Worm (Caenorhabditis elegans) whole organism, L4/young adult: ENCODE measurements around the gene ltah-1.2.

Experiments
- W03F9.2 ChIP-seq: fragments of 150-350 bp; optimal IDR thresholded peaks from 2 replicates; lab custom pipeline; 2014; ENCODE audit warnings: missing biosample characterization, missing genetic modification characterization
- dao-5 ChIP-seq: sonication (generic microtip); optimal IDR thresholded peaks from 2 replicates; lab custom pipeline; 2016; ENCODE audit warnings: missing genotype, missing genetic modification characterization, moderate library complexity, missing compliant biosample characterization
- him-1 ChIP-seq: sonication (generic microtip); optimal IDR thresholded peaks from 2 replicates; lab custom pipeline; 2016; ENCODE audit warnings: missing genotype, missing genetic modification reagents, missing genetic modification characterization, missing compliant biosample characterization

The ltah-1.2 gene

DNA sequence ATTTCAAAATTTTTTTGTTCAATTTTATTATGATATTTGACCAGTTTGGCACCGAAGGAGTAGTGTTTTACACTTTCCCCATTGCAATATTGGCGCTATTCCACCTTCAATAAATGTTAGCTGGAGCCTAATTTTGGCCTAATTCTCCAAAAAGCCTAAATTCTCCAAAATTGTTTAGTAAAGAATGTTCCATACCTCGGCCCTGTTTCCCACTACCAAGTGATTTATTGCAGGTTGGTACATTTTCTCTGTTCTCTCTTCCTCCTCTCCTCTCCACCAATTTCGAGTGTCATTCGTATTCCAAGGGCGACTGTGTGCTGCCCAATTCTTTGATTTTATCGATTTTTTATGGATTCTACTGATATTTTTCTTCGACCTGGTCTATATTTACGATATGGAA, 34.7 kb downstream of the ltah-1.2 start, which contains the start of gene Y37E11B.2:
Gene Y37E11B.2, plus strand, starts transcription at position 301 of the 400 bp plus-strand sequence.
- TF ChIP-seq him-1 (tag; lab: Kevin White, UChicago) (no peak), dao-5 (tag; lab: Kevin White, UChicago) (no peak)

DNA sequence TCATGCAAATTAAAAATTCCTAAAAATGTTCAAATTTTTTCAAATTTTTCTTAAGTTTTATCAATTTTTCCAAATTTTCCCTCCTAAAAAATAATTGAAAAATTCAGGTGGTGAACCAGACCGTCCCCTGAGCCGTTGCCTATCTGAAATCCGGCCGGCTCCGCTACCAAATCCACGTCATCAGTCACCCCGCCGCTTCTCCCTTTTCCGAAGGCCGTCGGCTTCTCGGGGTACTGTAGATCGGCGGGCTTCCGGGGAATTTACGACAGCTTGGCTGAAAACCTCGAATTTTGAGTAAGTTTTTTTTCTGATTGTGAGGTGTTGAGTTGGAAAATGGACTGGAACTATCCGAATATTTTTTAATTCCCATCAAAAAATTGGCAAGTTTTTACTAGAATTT, 42.3 kb downstream of the ltah-1.2 start:
- TF ChIP-seq him-1 (tag; lab: Kevin White, UChicago) (no peak), dao-5 (tag; lab: Kevin White, UChicago) (no peak)

DNA sequence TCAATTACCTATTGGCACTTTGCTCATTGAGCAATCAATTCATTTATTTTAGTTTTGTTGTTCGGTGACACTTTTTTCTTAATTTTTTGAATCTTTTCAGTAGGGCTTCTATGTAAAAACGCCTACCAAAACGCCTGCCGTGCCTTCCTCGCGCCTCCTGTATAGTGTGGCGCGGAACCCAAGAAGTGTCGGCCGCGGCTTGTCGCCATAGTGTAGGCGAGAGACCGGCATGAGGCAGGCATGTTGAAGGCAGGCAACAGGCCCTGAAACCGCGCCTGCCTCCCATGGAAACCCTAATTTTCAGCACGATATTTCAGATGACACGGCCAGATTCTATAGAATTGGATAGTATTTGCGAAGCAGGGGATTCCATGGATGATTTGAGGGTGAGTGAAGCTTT, 44.3 kb downstream of the ltah-1.2 start, which contains the start of gene otpl-1:
Gene otpl-1, plus strand, starts transcription at position 372 of the 400 bp plus-strand sequence.
- no peak for TF ChIP-seq dao-5 (tag; lab: Kevin White, UChicago)
- no peak for TF ChIP-seq him-1 (tag; lab: Kevin White, UChicago)
- TF ChIP-seq W03F9.2 (tag; lab: Kevin White, UChicago) = no peak

DNA sequence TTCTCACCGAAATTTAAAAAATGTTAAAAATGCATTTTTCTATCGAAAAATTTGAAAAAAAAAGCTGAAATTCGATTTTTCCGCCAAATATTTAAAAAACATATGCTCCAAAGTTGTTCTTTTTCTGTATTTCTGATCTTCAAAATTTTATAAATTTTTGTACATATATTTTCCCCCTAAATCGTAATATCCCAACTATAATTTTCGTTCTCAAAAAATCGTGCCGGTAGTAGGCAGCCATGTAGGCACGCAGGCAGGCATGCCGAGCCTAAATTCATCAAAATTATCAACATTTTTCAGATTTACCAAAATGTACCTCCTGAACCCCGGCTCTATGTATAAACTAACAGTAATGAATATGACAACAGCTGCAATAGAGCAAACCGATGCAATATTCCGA, 48.0 kb downstream of the ltah-1.2 start, which contains the start of gene sre-5:
Gene sre-5, plus strand, starts transcription at position 301 of the 400 bp plus-strand sequence.
- TF ChIP-seq dao-5 (tag; lab: Kevin White, UChicago) = no peak
- no peak for TF ChIP-seq W03F9.2 (tag; lab: Kevin White, UChicago)
- no peak for TF ChIP-seq him-1 (tag; lab: Kevin White, UChicago)
